Fruit fly (Drosophila melanogaster) whole organism, wandering third instar larva: ENCODE results near the gene Npc2a.

Experiments
- Abd-B ChIP-seq: fragments of >200 bp; optimal IDR thresholded peaks from 2 replicates; lab custom pipeline; 2017; ENCODE audit warnings: missing biosample characterization, missing genetic modification characterization
- CG32264 ChIP-seq: fragments of 200-800 bp; sonication (Bioruptor generic); optimal IDR thresholded peaks from 2 replicates; lab custom pipeline; 2016; ENCODE audit warnings: missing biosample characterization, missing genetic modification characterization
- CG9705 ChIP-seq: fragments of 200-800 bp; sonication (Bioruptor generic); optimal IDR thresholded peaks from 2 replicates; lab custom pipeline; 2018; ENCODE audit warnings: missing biosample characterization, mild to moderate bottlenecking, missing genetic modification characterization
- CrebA ChIP-seq: fragments of 200-800 bp; sonication (Bioruptor generic); optimal IDR thresholded peaks from 2 replicates; lab custom pipeline; 2016; ENCODE audit warnings: missing biosample characterization, mild to moderate bottlenecking, missing genetic modification characterization, borderline replicate concordance
- Dfd ChIP-seq: fragments of >200 bp; optimal IDR thresholded peaks from 2 replicates; lab custom pipeline; 2017; ENCODE audit warnings: missing biosample characterization, missing genetic modification characterization
- Dif ChIP-seq: fragments of 200-275, 200-300 bp; sonication (Bioruptor generic); optimal IDR thresholded peaks from 2 replicates; lab custom pipeline; 2018; ENCODE audit warnings: missing biosample characterization, missing genetic modification characterization; ENCODE audit not compliant: partially characterized antibody
- GATAd ChIP-seq: sonication (Bioruptor generic); optimal IDR thresholded peaks from 2 replicates; lab custom pipeline; 2016; ENCODE audit warnings: missing biosample characterization, missing genetic modification characterization
- HLH106 ChIP-seq: fragments of 200-800 bp; optimal IDR thresholded peaks from 3 replicates; lab custom pipeline; 2019; ENCODE audit warnings: missing biosample characterization, mild to moderate bottlenecking, missing genetic modification characterization, moderate library complexity
- Hnf4 ChIP-seq: fragments of 200-800 bp; sonication (Bioruptor generic); optimal IDR thresholded peaks from 2 replicates; lab custom pipeline; 2016; ENCODE audit warnings: missing biosample characterization, mild to moderate bottlenecking, missing genetic modification characterization
- Hr78 ChIP-seq: fragments of >200 bp; optimal IDR thresholded peaks from 2 replicates; lab custom pipeline; 2017; ENCODE audit warnings: missing biosample characterization, missing genetic modification characterization
- Hr83 ChIP-seq: fragments of 200-300 bp; sonication (Bioruptor generic); optimal IDR thresholded peaks from 2 replicates; lab custom pipeline; 2016; ENCODE audit warnings: missing biosample characterization, mild to moderate bottlenecking, missing genetic modification characterization, moderate library complexity; ENCODE audit not compliant: poor library complexity, severe bottlenecking
- Jra ChIP-seq: sonication (Bioruptor generic); optimal IDR thresholded peaks from 2 replicates; lab custom pipeline; 2016; ENCODE audit warnings: missing biosample characterization, missing genetic modification characterization
- Mio ChIP-seq: sonication (Bioruptor generic); optimal IDR thresholded peaks from 2 replicates; lab custom pipeline; 2016; ENCODE audit warnings: missing biosample characterization, missing genetic modification characterization
- Myc ChIP-seq: fragments of >200 bp; optimal IDR thresholded peaks from 2 replicates; lab custom pipeline; 2017
- N ChIP-seq: fragments of >200 bp; optimal IDR thresholded peaks from 2 replicates; lab custom pipeline; 2018; ENCODE audit warnings: missing biosample characterization, missing external identifiers, missing genetic modification characterization
- OdsH ChIP-seq: fragments of 200-800 bp; sonication (Bioruptor generic); optimal IDR thresholded peaks from 2 replicates; lab custom pipeline; 2016; ENCODE audit warnings: missing biosample characterization, mild to moderate bottlenecking, missing genetic modification characterization
- Rel ChIP-seq, 2 experiments: fragments of 200-800 bp; sonication (Bioruptor generic) in 1 of 2; optimal IDR thresholded peaks; 2 replicates in 1 of 2; 3 replicates in 1 of 2; lab custom pipeline; 2016 to 2019; ENCODE audit warnings: mild to moderate bottlenecking in 2 of 2, missing biosample characterization in 2 of 2, missing genetic modification characterization in 2 of 2, moderate library complexity in 1 of 2
- Sp1 ChIP-seq: fragments of 200-800 bp; sonication (Bioruptor generic); optimal IDR thresholded peaks from 3 replicates; lab custom pipeline; 2019; ENCODE audit warnings: missing biosample characterization, mild to moderate bottlenecking, missing genetic modification characterization, moderate library complexity
- Vsx2 ChIP-seq: fragments of 200-300, 225-300 bp; sonication (Bioruptor generic); optimal IDR thresholded peaks from 2 replicates; lab custom pipeline; 2018; ENCODE audit warnings: missing biosample characterization, missing genetic modification characterization; ENCODE audit not compliant: partially characterized antibody
- br ChIP-seq: fragments of 200-800 bp; sonication (Bioruptor generic); optimal IDR thresholded peaks from 2 replicates; lab custom pipeline; 2016; ENCODE audit warnings: missing biosample characterization, missing genetic modification characterization
- brk ChIP-seq: fragments of 200-800 bp; sonication (Bioruptor generic); optimal IDR thresholded peaks from 2 replicates; lab custom pipeline; 2016; ENCODE audit warnings: missing biosample characterization, mild to moderate bottlenecking, missing genetic modification characterization
- dl ChIP-seq, 2 experiments: fragments of 175-275, 200-275 bp in 1 of 2; fragments of 200-275 bp in 1 of 2; sonication (Bioruptor generic); optimal IDR thresholded peaks; lab custom pipeline; 2018; ENCODE audit warnings: mild to moderate bottlenecking in 2 of 2, missing biosample characterization in 2 of 2, missing genetic modification characterization in 2 of 2, moderate library complexity in 2 of 2; ENCODE audit not compliant: partially characterized antibody in 2 of 2, insufficient read depth in 1 of 2
- dmrt93B ChIP-seq: fragments of 200-800 bp; sonication (Bioruptor generic); optimal IDR thresholded peaks from 2 replicates; lab custom pipeline; 2018; ENCODE audit warnings: missing biosample characterization, mild to moderate bottlenecking, missing genetic modification characterization
- dsf ChIP-seq: sonication (Bioruptor generic); optimal IDR thresholded peaks from 2 replicates; lab custom pipeline; 2016; ENCODE audit warnings: missing biosample characterization, missing genetic modification characterization, borderline replicate concordance
- ey ChIP-seq: fragments of 200-800 bp; sonication (Bioruptor generic); optimal IDR thresholded peaks from 2 replicates; lab custom pipeline; 2016; ENCODE audit warnings: missing biosample characterization, missing genetic modification characterization
- foxo ChIP-seq, 2 experiments: fragments of 200-800 bp; sonication (Bioruptor generic); optimal IDR thresholded peaks; 2 replicates in 1 of 2; 3 replicates in 1 of 2; lab custom pipeline; 2016 to 2017; ENCODE audit warnings: missing biosample characterization in 2 of 2, missing genetic modification characterization in 2 of 2
- fru ChIP-seq: fragments of 200-800 bp; sonication (Bioruptor generic); optimal IDR thresholded peaks from 3 replicates; lab custom pipeline; 2016; ENCODE audit warnings: missing biosample characterization, mild to moderate bottlenecking, missing genetic modification characterization
- h ChIP-seq: fragments of 200-800 bp; sonication (Bioruptor generic); optimal IDR thresholded peaks from 3 replicates; lab custom pipeline; 2016; ENCODE audit warnings: missing biosample characterization, mild to moderate bottlenecking, missing genetic modification characterization
- jim ChIP-seq: fragments of 175-275, 200-325 bp; sonication (Bioruptor generic); optimal IDR thresholded peaks from 2 replicates; lab custom pipeline; 2016; ENCODE audit warnings: missing biosample characterization, mild to moderate bottlenecking, missing genetic modification characterization
- lola ChIP-seq: fragments of >200 bp; optimal IDR thresholded peaks from 2 replicates; lab custom pipeline; 2017; ENCODE audit warnings: missing biosample characterization, missing genetic modification characterization
- pan ChIP-seq: fragments of >200 bp; optimal IDR thresholded peaks from 2 replicates; lab custom pipeline; 2017
- psq ChIP-seq: fragments of 200-800 bp; sonication (Bioruptor generic); optimal IDR thresholded peaks from 3 replicates; lab custom pipeline; 2017; ENCODE audit warnings: missing biosample characterization, mild to moderate bottlenecking, missing genetic modification characterization, moderate library complexity
- rgr ChIP-seq: fragments of 200-800 bp; sonication (Bioruptor generic); optimal IDR thresholded peaks from 3 replicates; lab custom pipeline; 2016; ENCODE audit warnings: missing biosample characterization, mild to moderate bottlenecking, missing genetic modification characterization
- sage ChIP-seq: fragments of 200-800 bp; sonication (Bioruptor generic); optimal IDR thresholded peaks from 2 replicates; lab custom pipeline; 2016; ENCODE audit warnings: missing biosample characterization, mild to moderate bottlenecking, missing genetic modification characterization
- sv ChIP-seq: fragments of 200-800 bp; sonication (Bioruptor generic); optimal IDR thresholded peaks from 3 replicates; lab custom pipeline; 2016; ENCODE audit warnings: missing biosample characterization, missing genetic modification characterization
- tai ChIP-seq: sonication (Bioruptor generic); optimal IDR thresholded peaks from 2 replicates; lab custom pipeline; 2016; ENCODE audit warnings: missing biosample characterization, missing genetic modification characterization
- usp ChIP-seq: fragments of >200 bp; optimal IDR thresholded peaks from 2 replicates; lab custom pipeline; 2017; ENCODE audit warnings: missing biosample characterization, missing genetic modification characterization
- woc ChIP-seq: sonication (Bioruptor generic); optimal IDR thresholded peaks from 2 replicates; lab custom pipeline; 2016; ENCODE audit warnings: missing biosample characterization, mild to moderate bottlenecking, missing genetic modification characterization

Gene Npc2a

dm6 chr2L:1989278-1989918 is 1.3 kb downstream of the Npc2a start:
- TF ChIP-seq usp (GFP tag; lab: Kevin White, UChicago) (no peak), GATAd (GFP tag; lab: Kevin White, UChicago) (no peak), CG32264 (GFP tag; lab: Kevin White, UChicago) (no peak), Mio (GFP tag; lab: Kevin White, UChicago) (no peak), Myc (no peak), CG9705 (GFP tag; lab: Kevin White, UChicago) (no peak), Jra (GFP tag; lab: Kevin White, UChicago) (peak; percentile 70), ey (GFP tag; lab: Kevin White, UChicago) (peak; percentile 45), Vsx2 (no peak), Hr83 (GFP tag; lab: Kevin White, UChicago) (peak; percentile 49), brk (GFP tag; lab: Kevin White, UChicago) (no peak), N (GFP tag; lab: Kevin White, UChicago) (no peak), lola (GFP tag; lab: Kevin White, UChicago) (no peak), HLH106 (peak; percentile 1), tai (GFP tag; lab: Kevin White, UChicago) (no peak), Rel (GFP tag; optimal IDR thresholded peaks at IDR 0.05; lab: Kevin White, UChicago) (peak; percentile 3), Rel (tag; optimal IDR thresholded peaks at IDR 0.05; lab: Kevin White, UChicago) (peak; percentile 43), br (peak; percentile 37), h (GFP tag; lab: Kevin White, UChicago) (peak; percentile 65), Hr78 (GFP tag; lab: Kevin White, UChicago) (no peak), woc (GFP tag; lab: Kevin White, UChicago) (no peak), CrebA (GFP tag; lab: Kevin White, UChicago) (no peak), jim (no peak), sage (GFP tag; lab: Kevin White, UChicago) (no peak), dsf (GFP tag; lab: Kevin White, UChicago) (no peak), dl (GFP tag; optimal IDR thresholded peaks at IDR 0.05; lab: Kevin White, UChicago; ENCODE audit: insufficient read depth in 1 of 2, partially characterized antibody in 2 of 2) (peak in 1 of 2 experiments; percentile 22), rgr (GFP tag; lab: Kevin White, UChicago) (peak; percentile 47), Sp1 (GFP tag; lab: Kevin White, UChicago) (peak; percentile 20), pan (lab: Kevin White, UChicago) (no peak), OdsH (GFP tag; lab: Kevin White, UChicago) (peak; percentile 21), psq (GFP tag; lab: Kevin White, UChicago) (peak; percentile 87), fru (peak; percentile 16), Dfd (no peak), sv (GFP tag; lab: Kevin White, UChicago) (no peak), Hnf4 (GFP tag; lab: Kevin White, UChicago) (peak; percentile 33), Dif (GFP tag; lab: Kevin White, UChicago) (peak; percentile 1), foxo (GFP tag; optimal IDR thresholded peaks at IDR 0.05; lab: Kevin White, UChicago) (peak in 1 of 2 experiments; percentile 27), Abd-B (no peak), dmrt93B (GFP tag; lab: Kevin White, UChicago) (no peak)

dm6 chr2L:1992060-1992459 is 4.0 kb downstream of the Npc2a start, which contains the start of gene Obp22a:
Obp22a (minus strand) TSS chr2L:1992160.
- TF ChIP-seq Hr83 (GFP tag; lab: Kevin White, UChicago) (no peak), woc (GFP tag; lab: Kevin White, UChicago) (no peak), ey (GFP tag; lab: Kevin White, UChicago) (no peak), CG32264 (GFP tag; lab: Kevin White, UChicago) (no peak), OdsH (GFP tag; lab: Kevin White, UChicago) (no peak), lola (GFP tag; lab: Kevin White, UChicago) (no peak), Mio (GFP tag; lab: Kevin White, UChicago) (no peak), usp (GFP tag; lab: Kevin White, UChicago) (no peak), CrebA (GFP tag; lab: Kevin White, UChicago) (no peak), HLH106 (no peak), Dif (GFP tag; lab: Kevin White, UChicago) (no peak), N (GFP tag; lab: Kevin White, UChicago) (no peak), foxo (GFP tag; optimal IDR thresholded peaks at IDR 0.05; lab: Kevin White, UChicago) (no peak), Rel (GFP tag; optimal IDR thresholded peaks at IDR 0.05; lab: Kevin White, UChicago) (no peak), Rel (tag; optimal IDR thresholded peaks at IDR 0.05; lab: Kevin White, UChicago) (no peak), tai (GFP tag; lab: Kevin White, UChicago) (no peak), Sp1 (GFP tag; lab: Kevin White, UChicago) (no peak), h (GFP tag; lab: Kevin White, UChicago) (no peak), Abd-B (no peak), psq (GFP tag; lab: Kevin White, UChicago) (no peak), Jra (GFP tag; lab: Kevin White, UChicago) (no peak)
- TF ChIP-seq, all 38 proteins: peak for 0
